Worm (Caenorhabditis elegans) whole organism, mixed stage, embryonic: ENCODE measurements around the gene srlf-18.
A peak's percentile ranks its signal among the peaks of the same experiment; 100 is the strongest.

Experiments used
- bed-3 ChIP-seq: fragments of 200-800 bp; sonication (Bioruptor generic); optimal IDR thresholded peaks from 3 replicates; lab custom pipeline; 2018; ENCODE audit warnings: mild to moderate bottlenecking, missing genetic modification characterization, moderate library complexity, missing compliant biosample characterization
- blmp-1 ChIP-seq: fragments of 150-350 bp; optimal IDR thresholded peaks from 2 replicates; lab custom pipeline; 2014; ENCODE audit warnings: missing biosample characterization, missing genetic modification characterization
- ceh-39 ChIP-seq: fragments of 150-350 bp; optimal IDR thresholded peaks from 2 replicates; lab custom pipeline; 2014; ENCODE audit warnings: missing biosample characterization, missing genetic modification characterization
- ceh-43 ChIP-seq: fragments of 200-800 bp; sonication (Bioruptor generic); optimal IDR thresholded peaks from 2 replicates; lab custom pipeline; 2018; ENCODE audit warnings: mild to moderate bottlenecking, missing genetic modification characterization, moderate library complexity, missing compliant biosample characterization
- ces-1 ChIP-seq: fragments of 150-350 bp; optimal IDR thresholded peaks from 2 replicates; lab custom pipeline; 2014; ENCODE audit warnings: missing biosample characterization, missing genetic modification reagents, missing genetic modification characterization
- cnd-1 ChIP-seq: fragments of 200-800 bp; sonication (Bioruptor generic); optimal IDR thresholded peaks from 2 replicates; lab custom pipeline; 2018; ENCODE audit warnings: mild to moderate bottlenecking, missing genetic modification characterization, missing compliant biosample characterization
- drap-1 ChIP-seq: fragments of 200-800 bp; sonication (Bioruptor generic); optimal IDR thresholded peaks from 3 replicates; lab custom pipeline; 2018; ENCODE audit warnings: mild to moderate bottlenecking, missing genetic modification characterization, missing compliant biosample characterization
- elt-1 ChIP-seq: sonication (generic microtip); optimal IDR thresholded peaks from 2 replicates; lab custom pipeline; 2017; ENCODE audit warnings: missing genetic modification characterization, mild to moderate bottlenecking, missing compliant biosample characterization, antibody characterized with exemption, moderate library complexity, borderline replicate concordance; ENCODE audit not compliant: insufficient read depth
- elt-3 ChIP-seq: fragments of 150-350 bp; optimal IDR thresholded peaks from 2 replicates; lab custom pipeline; 2014; ENCODE audit warnings: missing biosample characterization, missing genetic modification characterization
- flh-1 ChIP-seq: fragments of 200-800 bp; sonication (Bioruptor generic); optimal IDR thresholded peaks from 2 replicates; lab custom pipeline; 2018; ENCODE audit warnings: mild to moderate bottlenecking, missing genetic modification characterization, moderate library complexity, missing compliant biosample characterization
- ham-2 ChIP-seq: fragments of 200-800 bp; sonication (Bioruptor generic); optimal IDR thresholded peaks from 2 replicates; lab custom pipeline; 2018; ENCODE audit warnings: mild to moderate bottlenecking, missing genetic modification characterization, missing compliant biosample characterization
- hlh-1 ChIP-seq: fragments of 150-350 bp; optimal IDR thresholded peaks from 2 replicates; lab custom pipeline; 2014; ENCODE audit warnings: missing biosample characterization, missing genetic modification reagents, missing genetic modification characterization
- lin-13 ChIP-seq: fragments of 150-350 bp; optimal IDR thresholded peaks from 2 replicates; lab custom pipeline; 2014; ENCODE audit warnings: missing biosample characterization, missing genetic modification characterization
- lin-32 ChIP-seq: fragments of 200-800 bp; sonication (Bioruptor generic); optimal IDR thresholded peaks from 2 replicates; lab custom pipeline; 2018; ENCODE audit warnings: mild to moderate bottlenecking, missing genetic modification characterization, missing compliant biosample characterization
- lsy-2 ChIP-seq: fragments of 150-350 bp; optimal IDR thresholded peaks from 2 replicates; lab custom pipeline; 2014; ENCODE audit warnings: missing biosample characterization, missing genetic modification characterization
- mab-5 ChIP-seq: fragments of 150-350 bp; optimal IDR thresholded peaks from 2 replicates; lab custom pipeline; 2014; ENCODE audit warnings: missing biosample characterization, missing genetic modification characterization
- mep-1 ChIP-seq: fragments of 150-350 bp; optimal IDR thresholded peaks from 2 replicates; lab custom pipeline; 2017; ENCODE audit warnings: missing biosample characterization, missing genetic modification reagents, missing genetic modification characterization, inconsistent platforms
- mls-2 ChIP-seq: sonication (generic microtip); optimal IDR thresholded peaks from 2 replicates; lab custom pipeline; 2016; ENCODE audit warnings: mild to moderate bottlenecking, missing genetic modification characterization, moderate library complexity, missing compliant biosample characterization
- nhr-12 ChIP-seq: fragments of 150-350 bp; optimal IDR thresholded peaks from 2 replicates; lab custom pipeline; 2014; ENCODE audit warnings: missing biosample characterization, missing genetic modification characterization
- nhr-2 ChIP-seq: fragments of 150-350 bp; optimal IDR thresholded peaks from 2 replicates; lab custom pipeline; 2014; ENCODE audit warnings: missing biosample characterization, missing genetic modification characterization
- nhr-237 ChIP-seq: fragments of 150-350 bp; optimal IDR thresholded peaks from 2 replicates; lab custom pipeline; 2014; ENCODE audit warnings: missing biosample characterization, missing genetic modification characterization
- nhr-28 ChIP-seq: fragments of 150-350 bp; optimal IDR thresholded peaks from 2 replicates; lab custom pipeline; 2014; ENCODE audit warnings: missing biosample characterization, missing genetic modification characterization
- nhr-76 ChIP-seq: sonication (generic microtip); optimal IDR thresholded peaks from 2 replicates; lab custom pipeline; 2017; ENCODE audit warnings: missing biosample characterization, missing genetic modification characterization
- pha-4 ChIP-seq: fragments of 150-350 bp; optimal IDR thresholded peaks from 2 replicates; lab custom pipeline; 2018; ENCODE audit warnings: missing biosample characterization, missing genetic modification reagents, missing genetic modification characterization
- sem-2 ChIP-seq: fragments of 200-800 bp; sonication (Bioruptor generic); optimal IDR thresholded peaks from 2 replicates; lab custom pipeline; 2018; ENCODE audit warnings: mild to moderate bottlenecking, missing genetic modification characterization, missing compliant biosample characterization
- snpc-4 ChIP-seq: fragments of 150-350 bp; optimal IDR thresholded peaks from 2 replicates; lab custom pipeline; 2014; ENCODE audit warnings: missing biosample characterization, missing genetic modification characterization
- sptf-1 ChIP-seq: sonication (generic microtip); optimal IDR thresholded peaks from 2 replicates; lab custom pipeline; 2017; ENCODE audit warnings: mild to moderate bottlenecking, missing genetic modification characterization, moderate library complexity, missing compliant biosample characterization
- tbx-8 ChIP-seq: fragments of 200-800 bp; sonication (Bioruptor generic); optimal IDR thresholded peaks from 2 replicates; lab custom pipeline; 2018; ENCODE audit warnings: mild to moderate bottlenecking, missing genetic modification characterization, moderate library complexity, missing compliant biosample characterization
- unc-120 ChIP-seq: sonication (generic microtip); optimal IDR thresholded peaks from 2 replicates; lab custom pipeline; 2017; ENCODE audit warnings: missing genetic modification characterization, missing compliant biosample characterization; ENCODE audit not compliant: poor library complexity, severe bottlenecking
- unc-39 ChIP-seq: fragments of 150-350 bp; optimal IDR thresholded peaks from 2 replicates; lab custom pipeline; 2014; ENCODE audit warnings: missing biosample characterization, missing genetic modification characterization
- unc-62 ChIP-seq: fragments of 150-350 bp; optimal IDR thresholded peaks from 2 replicates; lab custom pipeline; 2014; ENCODE audit warnings: missing biosample characterization, missing genetic modification reagents, missing genetic modification characterization
- ztf-11 ChIP-seq: fragments of 150-350 bp; optimal IDR thresholded peaks from 2 replicates; lab custom pipeline; 2014; ENCODE audit warnings: missing biosample characterization, missing genetic modification characterization

srlf-18 gene

ce11 chrIV:11142314-11143227, 41.3 kb upstream of the srlf-18 start, which contains the start of gene skih-2:
skih-2 (minus strand) TSS chrIV:11142364.
- TF ChIP-seq nhr-2 (no peak), cnd-1 (no peak), nhr-28 (tag; lab: Kevin White, UChicago) (no peak), nhr-237 (tag; lab: Kevin White, UChicago) (peak; percentile 27), lin-13 (tag; lab: Kevin White, UChicago) (no peak), mep-1 (tag; lab: Kevin White, UChicago) (peak; percentile 32), ceh-39 (tag; lab: Kevin White, UChicago) (no peak), unc-120 (tag; lab: Kevin White, UChicago) (no peak), pha-4 (peak; percentile 26), unc-62 (no peak), ceh-43 (GFP tag; lab: Kevin White, UChicago) (no peak), unc-39 (tag; lab: Kevin White, UChicago) (peak; percentile 64), hlh-1 (no peak), mls-2 (tag; lab: Kevin White, UChicago) (no peak), flh-1 (no peak), ztf-11 (no peak), lsy-2 (tag; lab: Kevin White, UChicago) (peak; percentile 65), ces-1 (GFP tag; lab: Kevin White, UChicago) (peak; percentile 89), sptf-1 (tag; lab: Kevin White, UChicago) (no peak), elt-3 (tag; lab: Kevin White, UChicago) (no peak)

ce11 chrIV:11131268-11131667, 30.0 kb upstream of the srlf-18 start, which contains the start of gene ard-1:
ard-1 (plus strand) TSS chrIV:11131279.
- no peak for TF ChIP-seq cnd-1
- TF ChIP-seq sem-2 (GFP tag; lab: Kevin White, UChicago) = no peak
- TF ChIP-seq ceh-39 (tag; lab: Kevin White, UChicago) = no peak
- TF ChIP-seq unc-62 = no peak
- TF ChIP-seq nhr-2 = no peak
- TF ChIP-seq mep-1 (tag; lab: Kevin White, UChicago) = no peak
- no peak for TF ChIP-seq nhr-12 (tag; lab: Kevin White, UChicago)
- no peak for TF ChIP-seq nhr-237 (tag; lab: Kevin White, UChicago)
- TF ChIP-seq mab-5 = no peak
- no peak for TF ChIP-seq drap-1 (GFP tag; lab: Kevin White, UChicago)
- TF ChIP-seq ham-2 = no peak
- no peak for TF ChIP-seq snpc-4 (tag; lab: Kevin White, UChicago)
- no peak for TF ChIP-seq pha-4
- no peak for TF ChIP-seq nhr-76 (tag; lab: Kevin White, UChicago)
- no peak for TF ChIP-seq bed-3 (GFP tag; lab: Kevin White, UChicago)
- no peak for TF ChIP-seq lin-13 (tag; lab: Kevin White, UChicago)
- no peak for TF ChIP-seq lin-32 (GFP tag; lab: Kevin White, UChicago)
- no peak for TF ChIP-seq elt-1
- no peak for TF ChIP-seq unc-120 (tag; lab: Kevin White, UChicago)
- TF ChIP-seq lsy-2 (tag; lab: Kevin White, UChicago) = no peak

- TF ChIP-seq ham-2 (no peak), mls-2 (tag; lab: Kevin White, UChicago) (no peak), hlh-1 (no peak), nhr-2 (no peak), lin-32 (GFP tag; lab: Kevin White, UChicago) (no peak), tbx-8 (GFP tag; lab: Kevin White, UChicago) (no peak), elt-1 (no peak), drap-1 (GFP tag; lab: Kevin White, UChicago) (no peak), ceh-39 (tag; lab: Kevin White, UChicago) (no peak)
- TF ChIP-seq, all 35 proteins: peak for 0
Observed at ce11 chrIV:11130774-11131173, 29.5 kb upstream of the srlf-18 start.

ce11 chrIV:11126028-11126427, 24.7 kb upstream of the srlf-18 start:
- no peak for TF ChIP-seq elt-3 (tag; lab: Kevin White, UChicago)
- no peak for TF ChIP-seq flh-1
- no peak for TF ChIP-seq cnd-1
- TF ChIP-seq lin-32 (GFP tag; lab: Kevin White, UChicago) = no peak
- no peak for TF ChIP-seq tbx-8 (GFP tag; lab: Kevin White, UChicago)
- no peak for TF ChIP-seq ztf-11
- no peak for TF ChIP-seq mep-1 (tag; lab: Kevin White, UChicago)
- TF ChIP-seq unc-120 (tag; lab: Kevin White, UChicago) = no peak
- TF ChIP-seq ceh-39 (tag; lab: Kevin White, UChicago) = no peak
- no peak for TF ChIP-seq sptf-1 (tag; lab: Kevin White, UChicago)
- TF ChIP-seq hlh-1 = no peak
- no peak for TF ChIP-seq ham-2
- TF ChIP-seq mab-5 = no peak
- TF ChIP-seq bed-3 (GFP tag; lab: Kevin White, UChicago) = no peak
- TF ChIP-seq blmp-1 (tag; lab: Kevin White, UChicago) = no peak
- TF ChIP-seq lsy-2 (tag; lab: Kevin White, UChicago) = no peak
- no peak for TF ChIP-seq pha-4
- TF ChIP-seq sem-2 (GFP tag; lab: Kevin White, UChicago) = no peak
- no peak for TF ChIP-seq elt-1
- TF ChIP-seq ceh-43 (GFP tag; lab: Kevin White, UChicago) = no peak
